Fruit fly (Drosophila melanogaster) Kc167 (cell line): ENCODE data around the gene CG32137.
A peak's percentile ranks its signal among the peaks of the same experiment; 100 is the strongest.

ENCODE experiments used
- Myc ChIP-seq: fragments of >200 bp; optimal IDR thresholded peaks from 2 replicates; lab custom pipeline; 2017; ENCODE audit warnings: missing external identifiers
- Sin3A ChIP-seq: fragments of >200 bp; optimal IDR thresholded peaks from 2 replicates; lab custom pipeline; 2018; ENCODE audit warnings: missing external identifiers
- h ChIP-seq: fragments of >200 bp; optimal IDR thresholded peaks from 3 replicates; lab custom pipeline; 2018; ENCODE audit warnings: missing external identifiers
- insv ChIP-seq: fragments of >200 bp; optimal IDR thresholded peaks from 3 replicates; lab custom pipeline; 2018; ENCODE audit warnings: missing external identifiers
- psq ChIP-seq: fragments of >200 bp; optimal IDR thresholded peaks from 2 replicates; lab custom pipeline; 2017; ENCODE audit warnings: missing external identifiers
- ttk ChIP-seq: sonication (Bioruptor generic); optimal IDR thresholded peaks from 2 replicates; lab custom pipeline; 2017; ENCODE audit warnings: missing external identifiers

CG32137 gene

dm6 chr3L:13991314-13991713 is 52.3 kb downstream of the CG32137 start:
- TF ChIP-seq insv (lab: Kevin White, UChicago) (no peak), h (lab: Kevin White, UChicago) (no peak)

dm6 chr3L:13993233-13993741 is 54.2 kb downstream of the CG32137 start, which contains the start of gene CG17364:
CG17364 (minus strand) TSS chr3L:13993400.
- no peak for TF ChIP-seq psq
- TF ChIP-seq Myc: no peak
- no peak for TF ChIP-seq h (lab: Kevin White, UChicago)
- no peak for TF ChIP-seq Sin3A (lab: Kevin White, UChicago)
- TF ChIP-seq insv (lab: Kevin White, UChicago): no peak
- TF ChIP-seq ttk (lab: Kevin White, UChicago): no peak

dm6 chr3L:13993742-13994719 is 55.0 kb downstream of the CG32137 start, which contains the start of gene CtsK1:
CtsK1 (plus strand) TSS chr3L:13994231.
- TF ChIP-seq Sin3A (lab: Kevin White, UChicago) (no peak), ttk (lab: Kevin White, UChicago) (no peak), h (lab: Kevin White, UChicago) (no peak), insv (lab: Kevin White, UChicago) (no peak), psq (no peak), Myc (no peak)

dm6 chr3L:13996437-13996836 is 57.4 kb downstream of the CG32137 start:
- TF ChIP-seq Sin3A (lab: Kevin White, UChicago) (no peak), Myc (no peak), insv (lab: Kevin White, UChicago) (no peak), psq (no peak), h (lab: Kevin White, UChicago) (no peak)

dm6 chr3L:13996992-13997391 is 57.9 kb downstream of the CG32137 start, which contains the start of gene CG17361:
CG17361 (plus strand) TSS chr3L:13997191.
- no peak for TF ChIP-seq h (lab: Kevin White, UChicago)

- TF ChIP-seq h (lab: Kevin White, UChicago) (no peak), Myc (no peak), insv (lab: Kevin White, UChicago) (no peak), ttk (lab: Kevin White, UChicago) (no peak)
Observed at dm6 chr3L:13999204-13999603, 60.2 kb downstream of the CG32137 start, which contains the start of gene CG17359. CG17359 (minus strand) TSS chr3L:13999251.

- TF ChIP-seq ttk (lab: Kevin White, UChicago): no peak
- TF ChIP-seq psq: peak; percentile 48
Observed at dm6 chr3L:14001658-14002523, 62.8 kb downstream of the CG32137 start, which contains the start of the genes Nprl3 and upSET. Nprl3 (minus strand) TSS chr3L:14001880. upSET (plus strand) TSS chr3L:14002127.

- TF ChIP-seq Sin3A (lab: Kevin White, UChicago): no peak
- TF ChIP-seq ttk (lab: Kevin White, UChicago): no peak
- TF ChIP-seq psq: peak; percentile 98
Observed at dm6 chr3L:14002524-14003135, 63.6 kb downstream of the CG32137 start.

- TF ChIP-seq ttk (lab: Kevin White, UChicago): no peak
- TF ChIP-seq psq: peak; percentile 59
Observed at dm6 chr3L:14003297-14004040, 64.4 kb downstream of the CG32137 start.

dm6 chr3L:14004041-14004407 is 65.0 kb downstream of the CG32137 start:
- TF ChIP-seq ttk (lab: Kevin White, UChicago) (no peak), Sin3A (lab: Kevin White, UChicago) (no peak), insv (lab: Kevin White, UChicago) (no peak), psq (peak; percentile 97), Myc (no peak)

dm6 chr3L:14004963-14005458 is 66.0 kb downstream of the CG32137 start:
- TF ChIP-seq psq (peak; percentile 44), insv (lab: Kevin White, UChicago) (no peak), ttk (lab: Kevin White, UChicago) (no peak), Myc (no peak), Sin3A (lab: Kevin White, UChicago) (no peak)
